Fruit fly (Drosophila melanogaster) whole organism, embryonic: ENCODE data around the gene Shal.

Experiments used
- ATbp ChIP-seq: fragments of 200-800 bp; sonication (Bioruptor generic); optimal IDR thresholded peaks from 2 replicates; lab custom pipeline; 2017; ENCODE audit warnings: missing biosample characterization, mild to moderate bottlenecking, missing genetic modification characterization, missing genetic modification reagents
- Bgb ChIP-seq: fragments of 200-800 bp; sonication (Bioruptor generic); IDR thresholded peaks from 2 replicates; pipeline ENCODE4 v1.3.6; 2022; ENCODE audit warnings: missing biosample characterization, missing genetic modification characterization; ENCODE audit not compliant: partially characterized antibody
- C15 ChIP-seq: fragments of 200-800 bp; sonication (Bioruptor generic); IDR thresholded peaks from 3 replicates; pipeline ENCODE4 v1.3.6; 2022; ENCODE audit warnings: missing biosample characterization, missing genetic modification characterization
- CG10462 ChIP-seq: fragments of 200-800 bp; sonication (Bioruptor generic); optimal IDR thresholded peaks from 2 replicates; lab custom pipeline; 2016; ENCODE audit warnings: missing biosample characterization, missing genetic modification characterization
- CG10543 ChIP-seq: fragments of 200-800 bp; sonication (Bioruptor generic); optimal IDR thresholded peaks from 3 replicates; lab custom pipeline; 2017; ENCODE audit warnings: missing biosample characterization, mild to moderate bottlenecking, missing genetic modification characterization, moderate library complexity
- CG11093 ChIP-seq: fragments of 200-800 bp; sonication (Bioruptor generic); IDR thresholded peaks from 3 replicates; pipeline ENCODE4 v1.3.6; 2022; ENCODE audit warnings: missing biosample characterization, missing genetic modification characterization
- CG1233 ChIP-seq: fragments of 200-800 bp; sonication (Bioruptor generic); optimal IDR thresholded peaks from 4 replicates; lab custom pipeline; 2018; ENCODE audit warnings: missing biosample characterization, mild to moderate bottlenecking, missing genetic modification characterization
- CG12744 ChIP-seq: fragments of 200-800 bp; sonication (Bioruptor generic); optimal IDR thresholded peaks from 2 replicates; lab custom pipeline; 2016; ENCODE audit warnings: missing biosample characterization, missing genetic modification characterization
- CG15696 ChIP-seq: fragments of 200-800 bp; sonication (Bioruptor generic); optimal IDR thresholded peaks from 2 replicates; lab custom pipeline; 2019; ENCODE audit warnings: missing biosample characterization, mild to moderate bottlenecking, missing genetic modification characterization, moderate library complexity
- CG1603 ChIP-seq: fragments of 200-800 bp; sonication (Bioruptor generic); optimal IDR thresholded peaks from 2 replicates; lab custom pipeline; 2019; ENCODE audit warnings: missing biosample characterization, mild to moderate bottlenecking, missing genetic modification characterization, moderate library complexity
- CG18262 ChIP-seq: fragments of 200-800 bp; optimal IDR thresholded peaks from 3 replicates; lab custom pipeline; 2019; ENCODE audit warnings: missing biosample characterization, mild to moderate bottlenecking, missing genetic modification characterization, moderate library complexity
- CG31388 ChIP-seq: fragments of 200-800 bp; sonication (Bioruptor generic); optimal IDR thresholded peaks from 2 replicates; lab custom pipeline; 2016; ENCODE audit warnings: missing biosample characterization, missing genetic modification characterization
- CG32767 ChIP-seq: fragments of 200-800 bp; sonication (Bioruptor generic); IDR thresholded peaks from 2 replicates; pipeline ENCODE4 v1.3.6; 2022; ENCODE audit warnings: missing biosample characterization, missing genetic modification characterization
- CG42726 ChIP-seq: fragments of 200-800 bp; sonication (Bioruptor generic); IDR thresholded peaks from 2 replicates; pipeline ENCODE4 v1.3.6; 2022; ENCODE audit warnings: missing biosample characterization, missing genetic modification characterization; ENCODE audit not compliant: partially characterized antibody
- CG7987 ChIP-seq: fragments of 200-800 bp; sonication (Bioruptor generic); optimal IDR thresholded peaks from 2 replicates; lab custom pipeline; 2018; ENCODE audit warnings: missing biosample characterization, mild to moderate bottlenecking, missing genetic modification characterization, moderate library complexity
- CG8281 ChIP-seq: fragments of 200-800 bp; sonication (Bioruptor generic); optimal IDR thresholded peaks from 2 replicates; lab custom pipeline; 2018; ENCODE audit warnings: missing biosample characterization, mild to moderate bottlenecking, missing genetic modification characterization, moderate library complexity
- CG8290 ChIP-seq, 3 experiments: fragments of 200-800 bp; sonication (Bioruptor generic); optimal IDR thresholded peaks; 2 replicates each; lab custom pipeline; 2016 to 2019; ENCODE audit warnings: missing biosample characterization in 3 of 3, missing genetic modification characterization in 3 of 3, mild to moderate bottlenecking in 2 of 3, moderate library complexity in 1 of 3
- CG8924 ChIP-seq: fragments of 200-800 bp; optimal IDR thresholded peaks from 3 replicates; lab custom pipeline; 2019; ENCODE audit warnings: missing biosample characterization, mild to moderate bottlenecking, missing genetic modification characterization, moderate library complexity
- CTCF ChIP-seq: fragments of 200-800 bp; sonication (Bioruptor generic); optimal IDR thresholded peaks from 2 replicates; lab custom pipeline; 2017; ENCODE audit warnings: missing biosample characterization, mild to moderate bottlenecking, missing genetic modification characterization, moderate library complexity
- Dip3 ChIP-seq: fragments of 200-800 bp; sonication (Bioruptor generic); optimal IDR thresholded peaks from 3 replicates; lab custom pipeline; 2016; ENCODE audit warnings: missing biosample characterization, missing genetic modification characterization
- Ets65A ChIP-seq: fragments of 200-800 bp; sonication (Bioruptor generic); peaks from one replicate; lab custom pipeline; 2016; ENCODE audit warnings: missing biosample characterization, missing genetic modification characterization
- Ets97D ChIP-seq: fragments of 200-800 bp; sonication (Bioruptor generic); optimal IDR thresholded peaks from 3 replicates; lab custom pipeline; 2016; ENCODE audit warnings: missing biosample characterization, missing genetic modification characterization
- Hmr ChIP-seq: fragments of 200-800 bp; sonication (Bioruptor generic); optimal IDR thresholded peaks from 3 replicates; lab custom pipeline; 2017; ENCODE audit warnings: mild to moderate bottlenecking, missing biosample characterization, missing genetic modification reagents, missing genetic modification characterization
- Hr39 ChIP-seq: fragments of >200 bp; optimal IDR thresholded peaks from 2 replicates; lab custom pipeline; 2017
- Med ChIP-seq: fragments of 200-800 bp; sonication (Bioruptor generic); peaks from one replicate; lab custom pipeline; 2016; ENCODE audit warnings: missing biosample characterization, missing genetic modification characterization, mild to moderate bottlenecking, inconsistent platforms, moderate library complexity
- NFAT ChIP-seq: fragments of 200-800 bp; sonication (Bioruptor generic); IDR thresholded peaks from 2 replicates; pipeline ENCODE4 v1.3.6; 2022; ENCODE audit warnings: missing biosample characterization, missing genetic modification characterization
- Scr ChIP-seq: fragments of 200-800 bp; sonication (Bioruptor generic); IDR thresholded peaks from 2 replicates; pipeline ENCODE4 v1.3.6; 2022; ENCODE audit warnings: missing biosample characterization, missing genetic modification characterization; ENCODE audit not compliant: partially characterized antibody
- YL-1 ChIP-seq: fragments of 200-800 bp; sonication (Bioruptor generic); optimal IDR thresholded peaks from 3 replicates; lab custom pipeline; 2017; ENCODE audit warnings: missing biosample characterization, mild to moderate bottlenecking, missing genetic modification characterization
- ac ChIP-seq: fragments of 200-800 bp; sonication (Bioruptor generic); optimal IDR thresholded peaks from 3 replicates; lab custom pipeline; 2017; ENCODE audit warnings: missing biosample characterization, mild to moderate bottlenecking, missing genetic modification characterization
- amos ChIP-seq: fragments of 200-800 bp; sonication (Bioruptor generic); IDR thresholded peaks from 2 replicates; pipeline ENCODE4 v1.3.6; 2022; ENCODE audit warnings: missing biosample characterization, missing genetic modification characterization; ENCODE audit not compliant: partially characterized antibody
- bab2 ChIP-seq: fragments of 200-800 bp; sonication (Bioruptor generic); optimal IDR thresholded peaks from 2 replicates; lab custom pipeline; 2016; ENCODE audit warnings: missing biosample characterization, missing genetic modification characterization
- bcd ChIP-seq: fragments of 200-800 bp; sonication (Bioruptor generic); optimal IDR thresholded peaks from 2 replicates; lab custom pipeline; 2017; ENCODE audit warnings: missing biosample characterization, mild to moderate bottlenecking, missing genetic modification characterization
- chinmo ChIP-seq: fragments of 200-800 bp; sonication (Bioruptor generic); IDR thresholded peaks from 4 replicates; pipeline ENCODE4 v1.3.6; 2022; ENCODE audit warnings: missing biosample characterization, missing genetic modification characterization; ENCODE audit not compliant: partially characterized antibody
- crc ChIP-seq: fragments of 200-800 bp; sonication (Bioruptor generic); optimal IDR thresholded peaks from 2 replicates; lab custom pipeline; 2016; ENCODE audit warnings: missing biosample characterization, missing genetic modification characterization
- dati ChIP-seq: fragments of 200-800 bp; sonication (Bioruptor generic); IDR thresholded peaks from 2 replicates; pipeline ENCODE4 v1.3.6; 2022; ENCODE audit warnings: missing biosample characterization, missing genetic modification characterization
- dmrt11E ChIP-seq: fragments of 200-800 bp; sonication (Bioruptor generic); optimal IDR thresholded peaks from 3 replicates; lab custom pipeline; 2018; ENCODE audit warnings: missing biosample characterization, mild to moderate bottlenecking, missing genetic modification characterization, moderate library complexity
- fd102C ChIP-seq: fragments of 200-800 bp; sonication (Bioruptor generic); optimal IDR thresholded peaks from 2 replicates; lab custom pipeline; 2018; ENCODE audit warnings: missing biosample characterization, mild to moderate bottlenecking, missing genetic modification characterization, moderate library complexity
- gsb ChIP-seq: fragments of 200-800 bp; sonication (Bioruptor generic); IDR thresholded peaks from 2 replicates; pipeline ENCODE4 v1.3.6; 2022; ENCODE audit warnings: missing biosample characterization, missing genetic modification characterization
- ham ChIP-seq: fragments of 200-800 bp; sonication (Bioruptor generic); IDR thresholded peaks from 2 replicates; pipeline ENCODE4 v1.3.6; 2022; ENCODE audit warnings: missing biosample characterization, missing genetic modification characterization
- knrl ChIP-seq: fragments of 200-800 bp; sonication (Bioruptor generic); IDR thresholded peaks from 3 replicates; pipeline ENCODE4 v1.3.6; 2022; ENCODE audit warnings: missing biosample characterization, missing genetic modification characterization; ENCODE audit not compliant: partially characterized antibody
- mirr ChIP-seq: fragments of 200-800 bp; sonication (Bioruptor generic); optimal IDR thresholded peaks from 3 replicates; lab custom pipeline; 2018; ENCODE audit warnings: missing biosample characterization, mild to moderate bottlenecking, missing genetic modification characterization
- peb ChIP-seq: fragments of 200-800 bp; sonication (Bioruptor generic); IDR thresholded peaks from 2 replicates; pipeline ENCODE4 v1.3.6; 2022; ENCODE audit warnings: missing biosample characterization, missing genetic modification characterization
- ro ChIP-seq: fragments of 200-800 bp; sonication (Bioruptor generic); IDR thresholded peaks from 2 replicates; pipeline ENCODE4 v1.3.6; 2022; ENCODE audit warnings: missing biosample characterization, missing genetic modification characterization
- sens ChIP-seq: fragments of 200-800 bp; sonication (Bioruptor generic); peaks from one replicate; lab custom pipeline; 2016; ENCODE audit warnings: missing biosample characterization, missing genetic modification characterization
- sima ChIP-seq: fragments of 200-800 bp; sonication (Bioruptor generic); optimal IDR thresholded peaks from 2 replicates; lab custom pipeline; 2016; ENCODE audit warnings: missing biosample characterization, missing genetic modification characterization
- stwl ChIP-seq: fragments of 200-800 bp; sonication (Bioruptor generic); optimal IDR thresholded peaks from 3 replicates; lab custom pipeline; 2018; ENCODE audit warnings: missing biosample characterization, mild to moderate bottlenecking, missing genetic modification characterization, moderate library complexity
- toy ChIP-seq: fragments of 200-800 bp; sonication (Bioruptor generic); IDR thresholded peaks from 2 replicates; pipeline ENCODE4 v1.3.6; 2022; ENCODE audit warnings: missing biosample characterization, missing genetic modification characterization
- zfh2 ChIP-seq: fragments of 200-800 bp; sonication (Bioruptor generic); optimal IDR thresholded peaks from 2 replicates; lab custom pipeline; 2016; ENCODE audit warnings: missing biosample characterization, missing genetic modification characterization

Gene Shal

DNA sequence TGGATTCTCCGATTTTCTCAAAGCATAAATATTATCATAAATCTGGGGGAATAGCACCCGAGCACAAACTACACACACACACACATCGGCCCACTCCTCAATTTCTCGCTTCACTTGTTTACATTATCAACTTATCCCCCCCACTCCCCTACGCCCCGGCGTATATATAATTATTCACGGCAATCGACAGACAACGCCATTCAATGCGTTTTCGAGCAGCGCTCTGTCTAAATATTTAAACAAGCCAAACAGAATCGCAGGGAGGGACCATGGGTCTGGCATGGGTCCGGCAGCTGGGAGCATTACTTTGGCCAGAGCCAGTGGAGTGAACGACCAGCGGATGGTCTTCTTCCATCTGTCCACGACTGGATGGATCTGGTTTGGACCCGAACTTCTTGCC lies 8.7 kb downstream of the Shal start (continued):
- peak; percentile 65 for TF ChIP-seq CG7987
- no peak for TF ChIP-seq dati (GFP tag; lab: Robert Waterston, UW)
- peak; percentile 34 for TF ChIP-seq Hmr
- no peak for TF ChIP-seq mirr (GFP tag; lab: Kevin White, UChicago)
- TF ChIP-seq CG10462 = no peak

DNA sequence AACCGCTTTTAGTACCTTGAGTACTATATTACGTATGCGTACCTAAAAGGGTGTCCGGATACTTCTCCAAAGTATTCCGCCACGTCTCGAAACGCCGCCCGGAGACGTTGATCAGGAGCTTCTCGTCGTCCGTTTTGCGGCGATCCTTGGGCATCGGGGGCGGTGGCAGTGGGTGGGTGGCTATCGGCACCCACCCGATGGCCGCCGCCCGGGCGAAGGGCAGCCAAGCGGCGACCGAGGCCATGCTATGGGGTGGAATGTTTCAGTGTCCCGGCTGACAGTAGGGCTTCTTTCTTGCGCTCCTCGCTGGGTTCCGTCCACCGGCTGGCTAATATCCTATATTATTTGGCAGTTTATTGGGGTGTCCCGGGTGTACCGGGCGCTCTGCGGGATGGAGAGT lies 9.9 kb downstream of the Shal start:
- TF ChIP-seq Ets97D (GFP tag; lab: Kevin White, UChicago) (no peak), C15 (GFP tag; lab: Robert Waterston, UW) (no peak), Med (GFP tag; lab: Kevin White, UChicago) (peak; percentile 14), Scr (GFP tag; lab: Robert Waterston, UW) (no peak), CG31388 (GFP tag; lab: Kevin White, UChicago) (no peak), Dip3 (no peak), ro (GFP tag; lab: Robert Waterston, UW) (no peak), bcd (GFP tag; lab: Kevin White, UChicago) (no peak), ham (GFP tag; lab: Robert Waterston, UW) (no peak), fd102C (GFP tag; lab: Kevin White, UChicago) (no peak), Hr39 (peak; percentile 54), ac (GFP tag; lab: Kevin White, UChicago) (no peak), gsb (GFP tag; lab: Robert Waterston, UW) (no peak), ATbp (no peak), crc (GFP tag; lab: Kevin White, UChicago) (no peak), CG15696 (tag; lab: Kevin White, UChicago) (no peak), CG8924 (tag; lab: Kevin White, UChicago) (no peak), CG11093 (0 out of 3 replicates have a peak, but pooled peaks have one; percentile 18), bab2 (GFP tag; lab: Kevin White, UChicago) (no peak), sima (no peak)

- TF ChIP-seq Bgb (0 out of 2 replicates have a peak, but pooled peaks have one; percentile 2), chinmo (0 out of 4 replicates have a peak, but pooled peaks have one; percentile 17), CG18262 (tag; lab: Kevin White, UChicago) (no peak), CG11093 (0 out of 3 replicates have a peak, but pooled peaks have one; percentile 17), Med (GFP tag; lab: Kevin White, UChicago) (peak; percentile 50), Ets65A (GFP tag; lab: Kevin White, UChicago) (peak; percentile 57), sens (peak; percentile 73), CG10543 (GFP tag; lab: Kevin White, UChicago) (no peak)
- TF ChIP-seq, all 482 proteins: peak for 6
Measured at dm6 chr3L:19569407-19569806, 15.0 kb downstream of the Shal start.

dm6 chr3L:19568999-19569398 lies 15.4 kb downstream of the Shal start:
- no peak for TF ChIP-seq CG12744 (GFP tag; lab: Kevin White, UChicago)
- peak; percentile 55 for TF ChIP-seq knrl (GFP tag; lab: Robert Waterston, UW)
- peak; percentile 60; the same call in 1 of the 2 replicates for TF ChIP-seq amos (GFP tag; lab: Robert Waterston, UW)
- TF ChIP-seq CG1233 (GFP tag; lab: Kevin White, UChicago) = no peak
- no peak for TF ChIP-seq CG8281 (tag; lab: Kevin White, UChicago)
- no peak for TF ChIP-seq toy (GFP tag; lab: Robert Waterston, UW)
- TF ChIP-seq Bgb = peak; percentile 54
- 0 out of 2 replicates have a peak, but pooled peaks have one; percentile 12 for TF ChIP-seq CG42726 (GFP tag; lab: Robert Waterston, UW)
- peak; percentile 69 for TF ChIP-seq CTCF (GFP tag; lab: Kevin White, UChicago)
- no peak for TF ChIP-seq sens
- no peak for TF ChIP-seq peb (GFP tag; lab: Robert Waterston, UW)
- no peak for TF ChIP-seq dmrt11E (tag; lab: Kevin White, UChicago)
- no peak for TF ChIP-seq ac (GFP tag; lab: Kevin White, UChicago)
- peak; percentile 14 for TF ChIP-seq stwl (tag; lab: Kevin White, UChicago)
- no peak for TF ChIP-seq zfh2 (GFP tag; lab: Kevin White, UChicago)
- TF ChIP-seq YL-1 = no peak
- TF ChIP-seq CG1603 (tag; lab: Kevin White, UChicago) = peak; percentile 9
- no peak for TF ChIP-seq CG32767
- TF ChIP-seq NFAT (GFP tag; lab: Robert Waterston, UW) = no peak
- TF ChIP-seq CG8290 (GFP tag; optimal IDR thresholded peaks at IDR 0.05; lab: Kevin White, UChicago) = no peak
- TF ChIP-seq CG8290 (tag; optimal IDR thresholded peaks at IDR 0.05; lab: Kevin White, UChicago) = no peak
